Worm (Caenorhabditis elegans): ENCODE results near the gene smi-1.

ce11 chrIII:1921136-1921680 lies 43.0 kb downstream of the smi-1 start:
- no peak for TF ChIP-seq unc-39 (tag; optimal IDR thresholded peaks at IDR 0.05)
- TF ChIP-seq nhr-28 (tag; optimal IDR thresholded peaks at IDR 0.05) = no peak
- no peak for TF ChIP-seq flh-1 (GFP tag; optimal IDR thresholded peaks at IDR 0.05)
- TF ChIP-seq lsy-2 (tag; optimal IDR thresholded peaks at IDR 0.05) = peak; percentile 52
- no peak for TF ChIP-seq sem-2 (GFP tag; optimal IDR thresholded peaks at IDR 0.05)
- peak; percentile 3 for TF ChIP-seq mep-1 (tag; optimal IDR thresholded peaks at IDR 0.05)
- TF ChIP-seq nhr-12 (tag; optimal IDR thresholded peaks at IDR 0.05) = no peak
- TF ChIP-seq ceh-43 (GFP tag; optimal IDR thresholded peaks at IDR 0.05) = peak; percentile 61
- TF ChIP-seq elt-3 (tag; optimal IDR thresholded peaks at IDR 0.05) = peak; percentile 33
- peak; percentile 80 for TF ChIP-seq blmp-1 (tag; optimal IDR thresholded peaks at IDR 0.05)
- TF ChIP-seq ztf-11 (tag; optimal IDR thresholded peaks at IDR 0.05) = peak; percentile 93
- TF ChIP-seq snpc-4 (tag; optimal IDR thresholded peaks at IDR 0.05) = no peak
